Fruit fly (Drosophila melanogaster) whole organism, wandering third instar larva: ENCODE results near the gene CG2712.
A peak's percentile ranks its signal among the peaks of the same experiment; 100 is the strongest.

Source experiments
- Abd-B ChIP-seq: fragments of >200 bp; optimal IDR thresholded peaks from 2 replicates; lab custom pipeline; 2017; ENCODE audit warnings: missing biosample characterization, missing genetic modification characterization
- CG32264 ChIP-seq: fragments of 200-800 bp; sonication (Bioruptor generic); optimal IDR thresholded peaks from 2 replicates; lab custom pipeline; 2016; ENCODE audit warnings: missing biosample characterization, missing genetic modification characterization
- CG9705 ChIP-seq: fragments of 200-800 bp; sonication (Bioruptor generic); optimal IDR thresholded peaks from 2 replicates; lab custom pipeline; 2018; ENCODE audit warnings: missing biosample characterization, mild to moderate bottlenecking, missing genetic modification characterization
- CrebA ChIP-seq: fragments of 200-800 bp; sonication (Bioruptor generic); optimal IDR thresholded peaks from 2 replicates; lab custom pipeline; 2016; ENCODE audit warnings: missing biosample characterization, mild to moderate bottlenecking, missing genetic modification characterization, borderline replicate concordance
- Dfd ChIP-seq: fragments of >200 bp; optimal IDR thresholded peaks from 2 replicates; lab custom pipeline; 2017; ENCODE audit warnings: missing biosample characterization, missing genetic modification characterization
- Dif ChIP-seq: fragments of 200-275, 200-300 bp; sonication (Bioruptor generic); optimal IDR thresholded peaks from 2 replicates; lab custom pipeline; 2018; ENCODE audit warnings: missing biosample characterization, missing genetic modification characterization; ENCODE audit not compliant: partially characterized antibody
- GATAd ChIP-seq: sonication (Bioruptor generic); optimal IDR thresholded peaks from 2 replicates; lab custom pipeline; 2016; ENCODE audit warnings: missing biosample characterization, missing genetic modification characterization
- HLH106 ChIP-seq: fragments of 200-800 bp; optimal IDR thresholded peaks from 3 replicates; lab custom pipeline; 2019; ENCODE audit warnings: missing biosample characterization, mild to moderate bottlenecking, missing genetic modification characterization, moderate library complexity
- Hnf4 ChIP-seq: fragments of 200-800 bp; sonication (Bioruptor generic); optimal IDR thresholded peaks from 2 replicates; lab custom pipeline; 2016; ENCODE audit warnings: missing biosample characterization, mild to moderate bottlenecking, missing genetic modification characterization
- Hr78 ChIP-seq: fragments of >200 bp; optimal IDR thresholded peaks from 2 replicates; lab custom pipeline; 2017; ENCODE audit warnings: missing biosample characterization, missing genetic modification characterization
- Hr83 ChIP-seq: fragments of 200-300 bp; sonication (Bioruptor generic); optimal IDR thresholded peaks from 2 replicates; lab custom pipeline; 2016; ENCODE audit warnings: missing biosample characterization, mild to moderate bottlenecking, missing genetic modification characterization, moderate library complexity; ENCODE audit not compliant: poor library complexity, severe bottlenecking
- Jra ChIP-seq: sonication (Bioruptor generic); optimal IDR thresholded peaks from 2 replicates; lab custom pipeline; 2016; ENCODE audit warnings: missing biosample characterization, missing genetic modification characterization
- Mio ChIP-seq: sonication (Bioruptor generic); optimal IDR thresholded peaks from 2 replicates; lab custom pipeline; 2016; ENCODE audit warnings: missing biosample characterization, missing genetic modification characterization
- Myc ChIP-seq: fragments of >200 bp; optimal IDR thresholded peaks from 2 replicates; lab custom pipeline; 2017
- N ChIP-seq: fragments of >200 bp; optimal IDR thresholded peaks from 2 replicates; lab custom pipeline; 2018; ENCODE audit warnings: missing biosample characterization, missing external identifiers, missing genetic modification characterization
- OdsH ChIP-seq: fragments of 200-800 bp; sonication (Bioruptor generic); optimal IDR thresholded peaks from 2 replicates; lab custom pipeline; 2016; ENCODE audit warnings: missing biosample characterization, mild to moderate bottlenecking, missing genetic modification characterization
- Rel ChIP-seq, 2 experiments: fragments of 200-800 bp; sonication (Bioruptor generic) in 1 of 2; optimal IDR thresholded peaks; 2 replicates in 1 of 2; 3 replicates in 1 of 2; lab custom pipeline; 2016 to 2019; ENCODE audit warnings: mild to moderate bottlenecking in 2 of 2, missing biosample characterization in 2 of 2, missing genetic modification characterization in 2 of 2, moderate library complexity in 1 of 2
- Sp1 ChIP-seq: fragments of 200-800 bp; sonication (Bioruptor generic); optimal IDR thresholded peaks from 3 replicates; lab custom pipeline; 2019; ENCODE audit warnings: missing biosample characterization, mild to moderate bottlenecking, missing genetic modification characterization, moderate library complexity
- Vsx2 ChIP-seq: fragments of 200-300, 225-300 bp; sonication (Bioruptor generic); optimal IDR thresholded peaks from 2 replicates; lab custom pipeline; 2018; ENCODE audit warnings: missing biosample characterization, missing genetic modification characterization; ENCODE audit not compliant: partially characterized antibody
- br ChIP-seq: fragments of 200-800 bp; sonication (Bioruptor generic); optimal IDR thresholded peaks from 2 replicates; lab custom pipeline; 2016; ENCODE audit warnings: missing biosample characterization, missing genetic modification characterization
- brk ChIP-seq: fragments of 200-800 bp; sonication (Bioruptor generic); optimal IDR thresholded peaks from 2 replicates; lab custom pipeline; 2016; ENCODE audit warnings: missing biosample characterization, mild to moderate bottlenecking, missing genetic modification characterization
- dl ChIP-seq, 2 experiments: fragments of 175-275, 200-275 bp in 1 of 2; fragments of 200-275 bp in 1 of 2; sonication (Bioruptor generic); optimal IDR thresholded peaks; lab custom pipeline; 2018; ENCODE audit warnings: mild to moderate bottlenecking in 2 of 2, missing biosample characterization in 2 of 2, missing genetic modification characterization in 2 of 2, moderate library complexity in 2 of 2; ENCODE audit not compliant: partially characterized antibody in 2 of 2, insufficient read depth in 1 of 2
- dmrt93B ChIP-seq: fragments of 200-800 bp; sonication (Bioruptor generic); optimal IDR thresholded peaks from 2 replicates; lab custom pipeline; 2018; ENCODE audit warnings: missing biosample characterization, mild to moderate bottlenecking, missing genetic modification characterization
- dsf ChIP-seq: sonication (Bioruptor generic); optimal IDR thresholded peaks from 2 replicates; lab custom pipeline; 2016; ENCODE audit warnings: missing biosample characterization, missing genetic modification characterization, borderline replicate concordance
- ey ChIP-seq: fragments of 200-800 bp; sonication (Bioruptor generic); optimal IDR thresholded peaks from 2 replicates; lab custom pipeline; 2016; ENCODE audit warnings: missing biosample characterization, missing genetic modification characterization
- foxo ChIP-seq, 2 experiments: fragments of 200-800 bp; sonication (Bioruptor generic); optimal IDR thresholded peaks; 2 replicates in 1 of 2; 3 replicates in 1 of 2; lab custom pipeline; 2016 to 2017; ENCODE audit warnings: missing biosample characterization in 2 of 2, missing genetic modification characterization in 2 of 2
- fru ChIP-seq: fragments of 200-800 bp; sonication (Bioruptor generic); optimal IDR thresholded peaks from 3 replicates; lab custom pipeline; 2016; ENCODE audit warnings: missing biosample characterization, mild to moderate bottlenecking, missing genetic modification characterization
- h ChIP-seq: fragments of 200-800 bp; sonication (Bioruptor generic); optimal IDR thresholded peaks from 3 replicates; lab custom pipeline; 2016; ENCODE audit warnings: missing biosample characterization, mild to moderate bottlenecking, missing genetic modification characterization
- jim ChIP-seq: fragments of 175-275, 200-325 bp; sonication (Bioruptor generic); optimal IDR thresholded peaks from 2 replicates; lab custom pipeline; 2016; ENCODE audit warnings: missing biosample characterization, mild to moderate bottlenecking, missing genetic modification characterization
- lola ChIP-seq: fragments of >200 bp; optimal IDR thresholded peaks from 2 replicates; lab custom pipeline; 2017; ENCODE audit warnings: missing biosample characterization, missing genetic modification characterization
- pan ChIP-seq: fragments of >200 bp; optimal IDR thresholded peaks from 2 replicates; lab custom pipeline; 2017
- psq ChIP-seq: fragments of 200-800 bp; sonication (Bioruptor generic); optimal IDR thresholded peaks from 3 replicates; lab custom pipeline; 2017; ENCODE audit warnings: missing biosample characterization, mild to moderate bottlenecking, missing genetic modification characterization, moderate library complexity
- rgr ChIP-seq: fragments of 200-800 bp; sonication (Bioruptor generic); optimal IDR thresholded peaks from 3 replicates; lab custom pipeline; 2016; ENCODE audit warnings: missing biosample characterization, mild to moderate bottlenecking, missing genetic modification characterization
- sage ChIP-seq: fragments of 200-800 bp; sonication (Bioruptor generic); optimal IDR thresholded peaks from 2 replicates; lab custom pipeline; 2016; ENCODE audit warnings: missing biosample characterization, mild to moderate bottlenecking, missing genetic modification characterization
- sv ChIP-seq: fragments of 200-800 bp; sonication (Bioruptor generic); optimal IDR thresholded peaks from 3 replicates; lab custom pipeline; 2016; ENCODE audit warnings: missing biosample characterization, missing genetic modification characterization
- tai ChIP-seq: sonication (Bioruptor generic); optimal IDR thresholded peaks from 2 replicates; lab custom pipeline; 2016; ENCODE audit warnings: missing biosample characterization, missing genetic modification characterization
- usp ChIP-seq: fragments of >200 bp; optimal IDR thresholded peaks from 2 replicates; lab custom pipeline; 2017; ENCODE audit warnings: missing biosample characterization, missing genetic modification characterization
- woc ChIP-seq: sonication (Bioruptor generic); optimal IDR thresholded peaks from 2 replicates; lab custom pipeline; 2016; ENCODE audit warnings: missing biosample characterization, mild to moderate bottlenecking, missing genetic modification characterization

Gene CG2712

dm6 chrX:2698064-2698894 lies 34.0 kb upstream of the CG2712 start, which contains the start of the genes Spg7 and Lint-O:
TSS of gene Spg7 (minus strand) at chrX:2698211.
TSS of gene Lint-O (plus strand) at chrX:2698701.
- TF ChIP-seq HLH106 (tag; lab: Kevin White, UChicago): no peak
- no peak for TF ChIP-seq Sp1 (GFP tag; lab: Kevin White, UChicago)
- no peak for TF ChIP-seq N (GFP tag; lab: Kevin White, UChicago)
- no peak for TF ChIP-seq Dfd (GFP tag; lab: Kevin White, UChicago)
- TF ChIP-seq psq: no peak
- TF ChIP-seq CG32264 (GFP tag; lab: Kevin White, UChicago): no peak
- TF ChIP-seq sage (GFP tag; lab: Kevin White, UChicago): no peak
- no peak for TF ChIP-seq Vsx2 (GFP tag; lab: Kevin White, UChicago)
- no peak for TF ChIP-seq lola (GFP tag; lab: Kevin White, UChicago)
- no peak for TF ChIP-seq Dif
- TF ChIP-seq Abd-B (GFP tag; lab: Kevin White, UChicago): no peak
- no peak for TF ChIP-seq br (GFP tag; lab: Kevin White, UChicago)
- TF ChIP-seq usp (GFP tag; lab: Kevin White, UChicago): no peak
- no peak for TF ChIP-seq jim (GFP tag; lab: Kevin White, UChicago)
- TF ChIP-seq woc (GFP tag; lab: Kevin White, UChicago): no peak

dm6 chrX:2703693-2704092 lies 28.6 kb upstream of the CG2712 start, which contains the start of gene Ugalt:
TSS of gene Ugalt (minus strand) at chrX:2703852.
- TF ChIP-seq h (GFP tag; lab: Kevin White, UChicago) (peak; percentile 100), CrebA (GFP tag; lab: Kevin White, UChicago) (no peak), Myc (lab: Kevin White, UChicago) (no peak), sv (GFP tag; lab: Kevin White, UChicago) (peak; percentile 100), Hr78 (GFP tag; lab: Kevin White, UChicago) (no peak), lola (GFP tag; lab: Kevin White, UChicago) (no peak), dl (GFP tag; optimal IDR thresholded peaks at IDR 0.05; lab: Kevin White, UChicago; ENCODE audit: insufficient read depth in 1 of 2, partially characterized antibody in 2 of 2) (no peak), rgr (GFP tag; lab: Kevin White, UChicago) (peak; percentile 100), Dfd (GFP tag; lab: Kevin White, UChicago) (peak; percentile 97), CG9705 (peak; percentile 100), HLH106 (tag; lab: Kevin White, UChicago) (peak; percentile 100), brk (GFP tag; lab: Kevin White, UChicago) (no peak), GATAd (GFP tag; lab: Kevin White, UChicago) (peak; percentile 100), jim (GFP tag; lab: Kevin White, UChicago) (peak; percentile 99), OdsH (GFP tag; lab: Kevin White, UChicago) (peak; percentile 100), Mio (GFP tag; lab: Kevin White, UChicago) (peak; percentile 99), sage (GFP tag; lab: Kevin White, UChicago) (peak; percentile 100), psq (peak; percentile 100), N (GFP tag; lab: Kevin White, UChicago) (no peak), Abd-B (GFP tag; lab: Kevin White, UChicago) (no peak), Hnf4 (GFP tag; lab: Kevin White, UChicago) (peak; percentile 100), dmrt93B (peak; percentile 100), br (GFP tag; lab: Kevin White, UChicago) (peak; percentile 100), dsf (GFP tag; lab: Kevin White, UChicago) (peak; percentile 99), fru (GFP tag; lab: Kevin White, UChicago) (peak; percentile 100), pan (lab: Kevin White, UChicago) (no peak), usp (GFP tag; lab: Kevin White, UChicago) (peak; percentile 53), Vsx2 (GFP tag; lab: Kevin White, UChicago) (no peak), Dif (no peak), CG32264 (GFP tag; lab: Kevin White, UChicago) (peak; percentile 100), Jra (peak; percentile 100), Sp1 (GFP tag; lab: Kevin White, UChicago) (peak; percentile 100), Rel (GFP tag; optimal IDR thresholded peaks at IDR 0.05; lab: Kevin White, UChicago) (peak; percentile 100), Rel (tag; optimal IDR thresholded peaks at IDR 0.05; lab: Kevin White, UChicago) (peak; percentile 99), foxo (GFP tag; optimal IDR thresholded peaks at IDR 0.05; lab: Kevin White, UChicago) (peak; percentile 100), tai (no peak), ey (GFP tag; lab: Kevin White, UChicago) (peak; percentile 100), woc (GFP tag; lab: Kevin White, UChicago) (peak; percentile 100), Hr83 (GFP tag; lab: Kevin White, UChicago) (peak; percentile 100)
